Worm (Caenorhabditis elegans): ENCODE results near the gene fbxb-84.

DNA sequence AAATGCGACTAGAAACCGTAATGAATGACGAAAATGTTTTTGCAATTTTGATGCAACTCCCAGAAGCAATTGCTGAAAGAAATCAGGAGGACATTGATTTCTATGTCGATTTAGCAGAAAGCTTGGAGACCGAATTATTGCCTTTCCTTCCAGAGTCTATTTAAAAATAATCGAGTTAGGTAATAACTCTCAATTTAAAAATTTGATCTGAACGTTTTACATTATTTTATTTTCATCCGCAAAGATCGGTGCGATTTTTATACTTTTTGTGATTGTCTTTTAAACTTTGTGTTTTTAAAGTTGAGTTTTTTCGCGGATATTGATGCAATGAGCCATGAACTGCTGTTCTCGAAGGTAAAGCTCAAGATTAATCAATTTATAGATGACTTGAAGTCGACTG lies 21.8 kb downstream of the fbxb-84 start, which contains the start of gene pals-23:
- TF ChIP-seq unc-62 (GFP tag; optimal IDR thresholded peaks at IDR 0.05): no peak
- TF ChIP-seq elt-2 (tag; optimal IDR thresholded peaks at IDR 0.05): no peak
- TF ChIP-seq R02D3.7 (tag; optimal IDR thresholded peaks at IDR 0.05): no peak
- TF ChIP-seq fos-1 (tag; optimal IDR thresholded peaks at IDR 0.05): no peak
- TF ChIP-seq nhr-11 (tag; optimal IDR thresholded peaks at IDR 0.05): no peak
- no peak for TF ChIP-seq fkh-10 (GFP tag; optimal IDR thresholded peaks at IDR 0.05)
- TF ChIP-seq ama-1 (optimal IDR thresholded peaks at IDR 0.05): no peak
- TF ChIP-seq lin-39 (tag; optimal IDR thresholded peaks at IDR 0.05): no peak
- no peak for TF ChIP-seq nfya-1 (tag; optimal IDR thresholded peaks at IDR 0.05; ENCODE audit: insufficient read depth)
- TF ChIP-seq elt-3 (tag; optimal IDR thresholded peaks at IDR 0.05): no peak
- no peak for TF ChIP-seq mml-1 (tag; optimal IDR thresholded peaks at IDR 0.05)

Data from whole organism, L3 larva.